Fruit fly (Drosophila melanogaster): ENCODE measurements around the gene CG2698.

DNA sequence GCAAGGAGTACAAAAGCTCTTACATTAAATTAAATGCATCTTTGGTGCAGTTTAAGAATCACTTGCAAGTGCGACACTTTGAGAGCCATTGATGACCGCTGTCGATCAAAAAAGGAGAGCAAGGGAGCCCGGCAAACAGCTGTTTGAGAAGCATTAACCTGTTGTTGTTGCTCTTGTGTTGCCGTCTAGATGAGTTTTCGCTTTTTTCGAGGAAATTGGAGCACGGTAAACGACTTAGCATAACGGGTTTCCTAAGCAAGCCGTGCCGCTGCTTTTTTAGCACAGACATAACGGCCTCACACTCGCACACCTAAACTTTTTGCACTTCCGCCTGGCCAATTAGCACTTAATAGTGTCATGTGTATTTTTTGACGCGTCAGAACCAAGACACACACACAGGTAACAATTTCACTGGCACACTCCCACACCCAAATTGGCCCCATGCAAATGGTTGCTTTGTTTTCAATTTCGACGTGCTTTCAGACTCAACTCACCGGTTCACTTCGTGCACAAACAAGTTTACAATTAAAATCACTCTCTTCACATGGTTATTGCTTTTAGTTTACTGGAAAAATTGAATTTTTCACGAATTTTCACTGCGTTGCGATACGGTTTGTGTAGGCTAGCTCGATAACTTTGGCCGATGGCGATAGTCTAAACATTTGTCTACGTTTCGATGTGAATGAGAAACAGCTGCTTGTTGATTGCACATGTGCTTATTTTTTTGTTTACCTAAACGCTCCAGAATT is 29.0 kb downstream of the CG2698 start, which contains the start of the genes CG10903 and CG2747:
- TF ChIP-seq CG12768 (GFP tag; optimal IDR thresholded peaks at IDR 0.05) = no peak
- TF ChIP-seq toe (GFP tag; optimal IDR thresholded peaks at IDR 0.05) = peak; percentile 13
- no peak for TF ChIP-seq CG5204 (GFP tag; optimal IDR thresholded peaks at IDR 0.05)
- TF ChIP-seq bab1 (GFP tag; optimal IDR thresholded peaks at IDR 0.05) = peak; percentile 56
- peak; percentile 65 for TF ChIP-seq CG11617 (GFP tag; optimal IDR thresholded peaks at IDR 0.05)
- peak; percentile 15 for TF ChIP-seq pad (GFP tag; optimal IDR thresholded peaks at IDR 0.05)
- no peak for TF ChIP-seq CG7101 (tag; optimal IDR thresholded peaks at IDR 0.05)
- no peak for TF ChIP-seq Clk (GFP tag; optimal IDR thresholded peaks at IDR 0.05)
- TF ChIP-seq kay (GFP tag; ENCODE audit: borderline replicate concordance) = peak; percentile 95
- TF ChIP-seq CG14711 (tag; optimal IDR thresholded peaks at IDR 0.05) = peak; percentile 2
- peak; percentile 22 for TF ChIP-seq Crg-1 (GFP tag; optimal IDR thresholded peaks at IDR 0.05)
- peak; percentile 64 for TF ChIP-seq ovo (GFP tag; optimal IDR thresholded peaks at IDR 0.05)
- peak; percentile 99 for TF ChIP-seq Mnt (GFP tag; optimal IDR thresholded peaks at IDR 0.05)

Measured in whole organism, adult.